Worm (Caenorhabditis elegans) whole organism, early embryonic: ENCODE data around the gene ZC302.3.

Source experiments
- B0310.2 ChIP-seq: sonication (generic microtip); optimal IDR thresholded peaks from 2 replicates; lab custom pipeline; 2016; ENCODE audit warnings: mild to moderate bottlenecking, missing genetic modification characterization, missing compliant biosample characterization
- ama-1 ChIP-seq: fragments of 150-350 bp; optimal IDR thresholded peaks from 2 replicates; lab custom pipeline; 2014
- ceh-13 ChIP-seq: fragments of 200-800 bp; sonication (Bioruptor generic); optimal IDR thresholded peaks from 2 replicates; lab custom pipeline; 2018; ENCODE audit warnings: mild to moderate bottlenecking, missing genetic modification characterization, missing compliant biosample characterization
- ceh-36 ChIP-seq: sonication (generic microtip); optimal IDR thresholded peaks from 2 replicates; lab custom pipeline; 2016; ENCODE audit warnings: missing genetic modification characterization, inconsistent platforms, missing compliant biosample characterization
- ets-7 ChIP-seq: sonication (generic microtip); optimal IDR thresholded peaks from 2 replicates; lab custom pipeline; 2016; ENCODE audit warnings: missing genotype, missing genetic modification characterization, missing compliant biosample characterization
- hmg-4 ChIP-seq: fragments of 200-800 bp; sonication (Bioruptor generic); optimal IDR thresholded peaks from 2 replicates; lab custom pipeline; 2018; ENCODE audit warnings: mild to moderate bottlenecking, missing genetic modification characterization, missing compliant biosample characterization
- hnd-1 ChIP-seq: sonication (generic microtip); optimal IDR thresholded peaks from 2 replicates; lab custom pipeline; 2016; ENCODE audit warnings: missing genetic modification characterization, missing compliant biosample characterization
- scrt-1 ChIP-seq: fragments of 200-800 bp; sonication (Bioruptor generic); IDR thresholded peaks from 2 replicates; pipeline ENCODE4 v1.3.6; 2022; ENCODE audit warnings: missing genetic modification characterization, missing compliant biosample characterization
- tbx-11 ChIP-seq: fragments of 200-800 bp; sonication (Bioruptor generic); IDR thresholded peaks from 2 replicates; pipeline ENCODE4 v1.3.6; 2022; ENCODE audit warnings: missing genetic modification characterization, missing compliant biosample characterization
- tra-4 ChIP-seq: sonication (generic microtip); optimal IDR thresholded peaks from 2 replicates; lab custom pipeline; 2017; ENCODE audit warnings: missing genetic modification characterization, missing compliant biosample characterization

ce11 chrV:10722595-10722994 lies 18.7 kb downstream of the ZC302.3 start:
- TF ChIP-seq ama-1 = no peak
- TF ChIP-seq B0310.2 (tag; lab: Kevin White, UChicago) = no peak
- TF ChIP-seq hmg-4 (GFP tag; lab: Kevin White, UChicago) = no peak
- TF ChIP-seq hnd-1 = no peak
- TF ChIP-seq tra-4 = no peak
- TF ChIP-seq ets-7 = no peak
- TF ChIP-seq scrt-1 (GFP tag; lab: Robert Waterston, UW) = no peak
- TF ChIP-seq tbx-11 (GFP tag; lab: Robert Waterston, UW) = no peak
- TF ChIP-seq ceh-13 (GFP tag; lab: Kevin White, UChicago) = no peak
- no peak for TF ChIP-seq ceh-36 (tag; lab: Kevin White, UChicago)
